Fruit fly (Drosophila melanogaster) whole organism, embryonic: Measurements from ENCODE around the gene CG42814.
A peak's percentile ranks its signal among the peaks of the same experiment; 100 is the strongest.

Source experiments
- Aef1 ChIP-seq: fragments of 200-800 bp; sonication (Bioruptor generic); IDR thresholded peaks from 3 replicates; pipeline ENCODE4 v1.3.6; 2022; ENCODE audit warnings: missing biosample characterization, missing genetic modification characterization
- CG10366 ChIP-seq: fragments of 200-800 bp; sonication (Bioruptor generic); IDR thresholded peaks from 2 replicates; pipeline ENCODE4 v1.3.6; 2022; ENCODE audit warnings: missing biosample characterization, missing genetic modification characterization
- CG13624 ChIP-seq: fragments of 200-800 bp; sonication (Bioruptor generic); optimal IDR thresholded peaks from 2 replicates; lab custom pipeline; 2016; ENCODE audit warnings: missing biosample characterization, missing genetic modification characterization
- CG14710 ChIP-seq: fragments of 200-800 bp; sonication (Bioruptor generic); optimal IDR thresholded peaks from 3 replicates; lab custom pipeline; 2019; ENCODE audit warnings: missing biosample characterization, mild to moderate bottlenecking, missing genetic modification characterization, moderate library complexity
- CG15073 ChIP-seq: fragments of 200-800 bp; sonication (Bioruptor generic); optimal IDR thresholded peaks from 2 replicates; lab custom pipeline; 2016; ENCODE audit warnings: missing biosample characterization, missing genetic modification characterization
- CG15696 ChIP-seq: fragments of 200-800 bp; sonication (Bioruptor generic); optimal IDR thresholded peaks from 2 replicates; lab custom pipeline; 2019; ENCODE audit warnings: missing biosample characterization, mild to moderate bottlenecking, missing genetic modification characterization, moderate library complexity
- CG17186 ChIP-seq: fragments of 200-800 bp; sonication (Bioruptor generic); optimal IDR thresholded peaks from 3 replicates; lab custom pipeline; 2017; ENCODE audit warnings: missing biosample characterization, missing genetic modification reagents, missing genetic modification characterization
- CG17361 ChIP-seq: fragments of 200-800 bp; sonication (Bioruptor generic); IDR thresholded peaks from 3 replicates; pipeline ENCODE4 v1.3.6; 2022; ENCODE audit warnings: missing biosample characterization, missing genetic modification characterization
- CG18476 ChIP-seq: fragments of 200-800 bp; sonication (Bioruptor generic); optimal IDR thresholded peaks from 2 replicates; lab custom pipeline; 2016; ENCODE audit warnings: missing biosample characterization, mild to moderate bottlenecking, missing genetic modification characterization
- CG2129 ChIP-seq: fragments of 200-800 bp; sonication (Bioruptor generic); IDR thresholded peaks from 2 replicates; pipeline ENCODE4 v1.3.6; 2022; ENCODE audit warnings: missing biosample characterization, missing genetic modification characterization; ENCODE audit not compliant: partially characterized antibody
- CG2202 ChIP-seq: fragments of 200-800 bp; sonication (Bioruptor generic); optimal IDR thresholded peaks from 2 replicates; lab custom pipeline; 2018; ENCODE audit warnings: missing biosample characterization, mild to moderate bottlenecking, missing genetic modification characterization
- CG31224 ChIP-seq: fragments of 200-800 bp; sonication (Bioruptor generic); IDR thresholded peaks from 2 replicates; pipeline ENCODE4 v1.3.6; 2022; ENCODE audit warnings: missing biosample characterization, missing genetic modification characterization
- CG3995 ChIP-seq: fragments of 200-800 bp; sonication (Bioruptor generic); optimal IDR thresholded peaks from 3 replicates; lab custom pipeline; 2016; ENCODE audit warnings: missing biosample characterization, missing genetic modification characterization
- CG6765 ChIP-seq: fragments of 200-800 bp; sonication (Bioruptor generic); optimal IDR thresholded peaks from 3 replicates; lab custom pipeline; 2017; ENCODE audit warnings: missing biosample characterization, mild to moderate bottlenecking, missing genetic modification characterization
- CG6813 ChIP-seq: fragments of 200-800 bp; sonication (Bioruptor generic); optimal IDR thresholded peaks from 2 replicates; lab custom pipeline; 2017; ENCODE audit warnings: missing biosample characterization, missing genetic modification characterization, mild to moderate bottlenecking, moderate library complexity, missing genetic modification reagents
- CG7556 ChIP-seq: fragments of 200-800 bp; sonication (Bioruptor generic); optimal IDR thresholded peaks from 2 replicates; lab custom pipeline; 2017; ENCODE audit warnings: missing biosample characterization, mild to moderate bottlenecking, missing genetic modification characterization
- CG8359 ChIP-seq: fragments of 200-800 bp; sonication (Bioruptor generic); optimal IDR thresholded peaks from 2 replicates; lab custom pipeline; 2017; ENCODE audit warnings: missing biosample characterization, mild to moderate bottlenecking, missing genetic modification characterization, borderline replicate concordance
- CG9932 ChIP-seq: fragments of 200-800 bp; sonication (Bioruptor generic); IDR thresholded peaks from 2 replicates; pipeline ENCODE4 v1.3.6; 2022; ENCODE audit warnings: missing biosample characterization, missing genetic modification characterization
- Dfd ChIP-seq, 2 experiments: fragments of >200 bp; optimal IDR thresholded peaks; 2 replicates each; lab custom pipeline; 2017; ENCODE audit warnings: missing biosample characterization in 2 of 2, missing genetic modification characterization in 2 of 2
- Dp ChIP-seq: fragments of 200-800 bp; sonication (Bioruptor generic); optimal IDR thresholded peaks from 2 replicates; lab custom pipeline; 2018; ENCODE audit warnings: missing biosample characterization, mild to moderate bottlenecking, missing genetic modification characterization, moderate library complexity
- Drgx ChIP-seq: fragments of 200-800 bp; sonication (Bioruptor generic); IDR thresholded peaks from 2 replicates; pipeline ENCODE4 v1.3.6; 2022; ENCODE audit warnings: missing biosample characterization, missing genetic modification characterization
- ERR ChIP-seq: fragments of 200-800 bp; sonication (Bioruptor generic); optimal IDR thresholded peaks from 2 replicates; lab custom pipeline; 2016; ENCODE audit warnings: missing biosample characterization, missing genetic modification characterization
- Eip74EF ChIP-seq, 2 experiments: fragments of 200-800 bp in 1 of 2; fragments of >200 bp in 1 of 2; sonication (Bioruptor generic) in 1 of 2; optimal IDR thresholded peaks; 2 replicates each; lab custom pipeline; 2017 to 2019; ENCODE audit warnings: missing biosample characterization in 2 of 2, missing genetic modification characterization in 2 of 2, mild to moderate bottlenecking in 1 of 2, moderate library complexity in 1 of 2
- HHEX ChIP-seq: fragments of 200-800 bp; sonication (Bioruptor generic); optimal IDR thresholded peaks from 3 replicates; lab custom pipeline; 2017; ENCODE audit warnings: missing biosample characterization, mild to moderate bottlenecking, missing genetic modification characterization, missing genetic modification reagents
- HLHmδ ChIP-seq: fragments of 200-800 bp; sonication (Bioruptor generic); optimal IDR thresholded peaks from 2 replicates; lab custom pipeline; 2018; ENCODE audit warnings: missing biosample characterization, mild to moderate bottlenecking, missing genetic modification characterization, moderate library complexity
- HmgD ChIP-seq: fragments of 200-800 bp; sonication (Bioruptor generic); optimal IDR thresholded peaks from 3 replicates; lab custom pipeline; 2016; ENCODE audit warnings: missing biosample characterization, missing genetic modification characterization
- NC2α ChIP-seq: fragments of 200-800 bp; sonication (Bioruptor generic); optimal IDR thresholded peaks from 2 replicates; lab custom pipeline; 2016; ENCODE audit warnings: missing biosample characterization, missing genetic modification characterization
- Opbp ChIP-seq: fragments of 200-800 bp; sonication (Bioruptor generic); IDR thresholded peaks from 3 replicates; pipeline ENCODE4 v1.3.6; 2022; ENCODE audit warnings: missing biosample characterization, missing genetic modification characterization; ENCODE audit not compliant: partially characterized antibody
- Ptx1 ChIP-seq: fragments of 200-800 bp; sonication (Bioruptor generic); IDR thresholded peaks from 2 replicates; pipeline ENCODE4 v1.3.6; 2022; ENCODE audit warnings: missing biosample characterization, missing genetic modification characterization
- Sin3A ChIP-seq: fragments of >200 bp; optimal IDR thresholded peaks from 2 replicates; lab custom pipeline; 2018
- Sry-β ChIP-seq: fragments of 200-800 bp; sonication (Bioruptor generic); optimal IDR thresholded peaks from 2 replicates; lab custom pipeline; 2018; ENCODE audit warnings: missing biosample characterization, mild to moderate bottlenecking, missing genetic modification characterization, moderate library complexity
- ac ChIP-seq: fragments of 200-800 bp; sonication (Bioruptor generic); optimal IDR thresholded peaks from 3 replicates; lab custom pipeline; 2017; ENCODE audit warnings: missing biosample characterization, mild to moderate bottlenecking, missing genetic modification characterization
- aop ChIP-seq: fragments of 200-800 bp; sonication (Bioruptor generic); IDR thresholded peaks from 2 replicates; pipeline ENCODE4 v1.3.6; 2022; ENCODE audit warnings: missing biosample characterization, missing genetic modification characterization
- bigmax ChIP-seq: fragments of 200-800 bp; sonication (Bioruptor generic); optimal IDR thresholded peaks from 2 replicates; lab custom pipeline; 2018; ENCODE audit warnings: missing biosample characterization, mild to moderate bottlenecking, missing genetic modification characterization
- bsh ChIP-seq, 2 experiments: fragments of 200-800 bp; sonication (Bioruptor generic); optimal IDR thresholded peaks; 2 replicates each; lab custom pipeline; 2017 to 2018; ENCODE audit warnings: mild to moderate bottlenecking in 2 of 2, missing biosample characterization in 2 of 2, missing genetic modification characterization in 2 of 2, moderate library complexity in 1 of 2
- ci ChIP-seq: fragments of 200-800 bp; sonication (Bioruptor generic); IDR thresholded peaks from 3 replicates; pipeline ENCODE4 v1.3.6; 2022; ENCODE audit warnings: missing biosample characterization, missing genetic modification characterization
- corto ChIP-seq: fragments of 200-800 bp; sonication (Bioruptor generic); optimal IDR thresholded peaks from 2 replicates; lab custom pipeline; 2016; ENCODE audit warnings: missing biosample characterization, mild to moderate bottlenecking, missing genetic modification characterization, moderate library complexity
- ewg ChIP-seq: fragments of 200-800 bp; sonication (Bioruptor generic); optimal IDR thresholded peaks from 3 replicates; lab custom pipeline; 2017; ENCODE audit warnings: mild to moderate bottlenecking, missing biosample characterization, missing genetic modification reagents, missing genetic modification characterization
- exex ChIP-seq: fragments of 200-800 bp; sonication (Bioruptor generic); optimal IDR thresholded peaks from 4 replicates; lab custom pipeline; 2018; ENCODE audit warnings: missing biosample characterization, mild to moderate bottlenecking, missing genetic modification characterization, moderate library complexity
- insv ChIP-seq, 2 experiments: fragments of 200-800 bp; sonication (Bioruptor generic); optimal IDR thresholded peaks; 3 replicates each; lab custom pipeline; 2016 to 2018; ENCODE audit warnings: missing biosample characterization in 2 of 2, missing genetic modification characterization in 2 of 2
- knrl ChIP-seq: fragments of 200-800 bp; sonication (Bioruptor generic); IDR thresholded peaks from 3 replicates; pipeline ENCODE4 v1.3.6; 2022; ENCODE audit warnings: missing biosample characterization, missing genetic modification characterization; ENCODE audit not compliant: partially characterized antibody
- lola ChIP-seq, 3 experiments: fragments of >200 bp in 2 of 3; fragments of 200-800 bp in 1 of 3; sonication (Bioruptor generic) in 1 of 3; optimal IDR thresholded peaks; 2 replicates each; lab custom pipeline; 2017 to 2019; ENCODE audit warnings: missing biosample characterization in 3 of 3, missing genetic modification characterization in 3 of 3, mild to moderate bottlenecking in 1 of 3, moderate library complexity in 1 of 3
- phol ChIP-seq: fragments of 200-800 bp; sonication (Bioruptor generic); optimal IDR thresholded peaks from 3 replicates; lab custom pipeline; 2018; ENCODE audit warnings: missing biosample characterization, mild to moderate bottlenecking, missing genetic modification characterization, moderate library complexity
- pnt ChIP-seq: fragments of 200-800 bp; sonication (Bioruptor generic); optimal IDR thresholded peaks from 3 replicates; lab custom pipeline; 2016; ENCODE audit warnings: missing biosample characterization, missing genetic modification characterization
- scrt ChIP-seq: fragments of 200-800 bp; sonication (Bioruptor generic); optimal IDR thresholded peaks from 2 replicates; lab custom pipeline; 2018; ENCODE audit warnings: missing biosample characterization, mild to moderate bottlenecking, missing genetic modification characterization, moderate library complexity
- sens-2 ChIP-seq: fragments of 200-800 bp; sonication (Bioruptor generic); IDR thresholded peaks from 2 replicates; pipeline ENCODE4 v1.3.6; 2022; ENCODE audit warnings: missing biosample characterization, missing genetic modification characterization
- tgo ChIP-seq: fragments of 200-800 bp; sonication (Bioruptor generic); IDR thresholded peaks from 3 replicates; pipeline ENCODE4 v1.3.6; 2022; ENCODE audit warnings: missing biosample characterization, missing genetic modification characterization
- toy ChIP-seq: fragments of 200-800 bp; sonication (Bioruptor generic); IDR thresholded peaks from 2 replicates; pipeline ENCODE4 v1.3.6; 2022; ENCODE audit warnings: missing biosample characterization, missing genetic modification characterization

The CG42814 gene

DNA sequence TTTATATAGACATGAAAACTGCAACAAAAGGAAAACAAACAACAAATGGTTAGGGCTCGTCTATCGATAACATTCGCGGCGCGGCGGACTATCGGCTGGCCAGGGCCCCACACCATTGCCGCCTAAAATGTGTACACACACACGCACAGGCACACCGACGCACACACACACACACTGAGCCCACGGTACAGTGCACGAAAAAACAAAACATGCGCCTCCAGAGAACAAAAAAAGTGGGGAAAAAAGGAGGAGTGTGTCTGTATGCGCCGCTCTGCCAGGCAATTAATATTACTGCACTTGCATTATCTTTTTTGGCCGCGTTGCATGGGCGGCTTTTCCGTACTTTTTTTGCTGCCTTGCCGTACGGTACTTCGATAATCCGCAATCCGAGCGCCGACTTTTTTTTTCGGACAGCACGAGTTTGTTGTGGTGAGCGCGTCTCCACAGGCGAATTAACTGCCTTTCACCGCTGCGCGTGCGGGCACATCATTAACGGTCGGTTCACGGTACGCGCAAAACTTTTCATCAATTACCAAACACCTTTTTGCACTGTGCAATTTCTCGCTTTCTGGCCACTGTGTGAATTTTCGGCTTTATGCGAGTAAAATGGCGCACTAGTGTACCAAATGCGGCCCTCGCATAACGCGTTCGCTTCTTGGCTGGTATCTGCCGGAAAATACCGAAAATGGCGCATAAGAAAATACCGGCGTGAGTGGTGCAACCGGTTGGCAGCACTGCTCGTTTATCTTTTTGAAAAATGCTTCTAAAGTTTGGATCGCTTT, 34.4 kb upstream of the CG42814 start, which contains the start of gene woc (continued):
- TF ChIP-seq bigmax (GFP tag; lab: Kevin White, UChicago) (peak; percentile 40), scrt (GFP tag; lab: Kevin White, UChicago) (peak; percentile 8), knrl (GFP tag; lab: Robert Waterston, UW) (peak; percentile 67; the same call in 2 of the 3 replicates), tgo (GFP tag; lab: Robert Waterston, UW) (peak; percentile 53), corto (no peak), CG2202 (tag; lab: Kevin White, UChicago) (no peak), exex (tag; lab: Kevin White, UChicago) (no peak), ci (GFP tag; lab: Robert Waterston, UW) (peak; percentile 69; the same call in 2 of the 3 replicates), CG14710 (peak; percentile 75), CG6765 (GFP tag; lab: Kevin White, UChicago) (peak; percentile 37), CG3995 (no peak), CG17186 (peak; percentile 88), Aef1 (GFP tag; lab: Robert Waterston, UW) (peak; percentile 57; the same call in 2 of the 3 replicates), insv (GFP tag; optimal IDR thresholded peaks at IDR 0.05; lab: Kevin White, UChicago) (peak in 1 of 2 experiments; percentile 23), CG2129 (GFP tag; lab: Robert Waterston, UW) (peak; percentile 37; the same call in 1 of the 2 replicates), ewg (GFP tag; lab: Kevin White, UChicago) (no peak), CG10366 (GFP tag; lab: Robert Waterston, UW) (peak; percentile 20; the same call in 1 of the 2 replicates), CG8359 (GFP tag; lab: Kevin White, UChicago) (no peak), CG31224 (GFP tag; lab: Robert Waterston, UW) (peak; percentile 43; the same call in 1 of the 2 replicates), Drgx (GFP tag; lab: Robert Waterston, UW) (peak; percentile 74), Sry-β (GFP tag; lab: Kevin White, UChicago) (no peak), CG9932 (GFP tag; lab: Robert Waterston, UW) (peak; percentile 69), bsh (GFP tag; optimal IDR thresholded peaks at IDR 0.05; lab: Kevin White, UChicago) (peak; percentile 30 to 92), CG13624 (GFP tag; lab: Kevin White, UChicago) (peak; percentile 46), CG15073 (GFP tag; lab: Kevin White, UChicago) (no peak), Eip74EF (GFP tag; optimal IDR thresholded peaks at IDR 0.05; lab: Kevin White, UChicago) (no peak), ERR (GFP tag; lab: Kevin White, UChicago) (no peak), HHEX (GFP tag; lab: Kevin White, UChicago) (no peak), aop (no peak), lola (GFP tag; optimal IDR thresholded peaks at IDR 0.05; lab: Kevin White, UChicago) (peak in 1 of 3 experiments; percentile 5), HmgD (GFP tag; lab: Kevin White, UChicago) (peak; percentile 55), phol (tag; lab: Kevin White, UChicago) (peak; percentile 97), HLHmδ (GFP tag; lab: Kevin White, UChicago) (peak; percentile 14), Ptx1 (GFP tag; lab: Robert Waterston, UW) (peak; percentile 50), toy (GFP tag; lab: Robert Waterston, UW) (no peak), ac (GFP tag; lab: Kevin White, UChicago) (no peak), CG17361 (no peak; the same call in 1 of the 3 replicates), Dfd (GFP tag; optimal IDR thresholded peaks at IDR 0.05; lab: Kevin White, UChicago) (no peak), sens-2 (GFP tag; lab: Robert Waterston, UW) (no peak), CG7556 (GFP tag; lab: Kevin White, UChicago) (peak; percentile 66), Opbp (GFP tag; lab: Robert Waterston, UW) (peak; percentile 83), NC2α (GFP tag; lab: Kevin White, UChicago) (peak; percentile 55), pnt (GFP tag; lab: Kevin White, UChicago) (peak; percentile 50), Sin3A (lab: Kevin White, UChicago) (peak; percentile 86), CG18476 (no peak), Dp (peak; percentile 76), CG6813 (GFP tag; lab: Kevin White, UChicago) (peak; percentile 40), CG15696 (tag; lab: Kevin White, UChicago) (no peak)
